Fruit fly (Drosophila melanogaster): ENCODE results near the gene ninaC.

DNA sequence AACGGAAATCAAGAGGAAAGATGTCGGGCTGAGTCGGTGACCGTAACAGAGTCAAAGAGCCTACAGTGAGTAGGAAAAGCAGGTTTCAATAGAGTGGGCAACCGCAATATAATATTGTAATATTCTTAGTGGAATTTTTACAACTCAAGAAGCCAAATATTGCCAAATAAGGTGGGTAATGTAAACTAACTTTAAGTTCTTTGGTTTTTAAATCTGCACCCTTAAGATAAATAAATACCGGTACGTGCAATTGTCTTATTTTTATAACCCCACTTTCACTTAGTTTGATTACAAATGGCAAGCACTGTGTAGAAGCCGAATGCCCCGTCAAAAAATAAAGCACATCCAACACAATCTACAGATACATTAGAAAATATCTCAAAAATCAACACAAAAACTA is 44.7 kb upstream of the ninaC start:
- no peak for TF ChIP-seq CG8478 (optimal IDR thresholded peaks at IDR 0.05)
- no peak for TF ChIP-seq CTCF (optimal IDR thresholded peaks at IDR 0.05)
